Worm (Caenorhabditis elegans): ENCODE results near the gene vep-2.

DNA sequence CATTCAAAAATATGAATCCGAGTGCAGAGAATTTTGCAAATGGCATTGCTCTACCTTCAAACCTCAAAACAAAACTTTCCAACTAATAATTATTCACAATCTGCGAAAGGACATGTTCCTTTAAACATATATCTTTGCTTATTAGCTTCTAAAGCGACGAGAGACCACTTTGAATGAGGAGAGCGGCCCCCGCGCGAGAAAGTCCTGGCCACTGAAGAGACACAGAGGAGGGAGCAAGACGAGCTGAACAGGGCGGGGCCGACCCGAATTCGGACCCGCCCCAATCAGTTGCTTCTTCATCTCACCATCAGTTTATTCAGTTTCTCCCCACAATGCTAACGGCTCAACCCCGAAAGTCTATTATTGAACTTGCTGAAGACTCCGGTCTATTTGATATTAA, 42.5 kb upstream of the vep-2 start, which contains the start of gene T27A10.2:
- TF ChIP-seq mdl-1 (tag; optimal IDR thresholded peaks at IDR 0.05) = no peak
- no peak for TF ChIP-seq ztf-4 (tag; optimal IDR thresholded peaks at IDR 0.05)
- TF ChIP-seq nhr-237 (tag; optimal IDR thresholded peaks at IDR 0.05) = no peak
- TF ChIP-seq rnt-1 (tag; optimal IDR thresholded peaks at IDR 0.05) = no peak
- TF ChIP-seq lin-15B (tag; optimal IDR thresholded peaks at IDR 0.05) = no peak
- TF ChIP-seq fos-1 (tag; optimal IDR thresholded peaks at IDR 0.05) = no peak
- TF ChIP-seq hpl-2 (GFP tag; optimal IDR thresholded peaks at IDR 0.05) = no peak
- TF ChIP-seq pag-3 (tag; optimal IDR thresholded peaks at IDR 0.05; ENCODE audit: borderline replicate concordance, insufficient read depth) = no peak
- TF ChIP-seq swsn-7 (tag; optimal IDR thresholded peaks at IDR 0.05) = no peak
- no peak for TF ChIP-seq ceh-90 (tag; optimal IDR thresholded peaks at IDR 0.05)
- TF ChIP-seq skn-1 (tag; optimal IDR thresholded peaks at IDR 0.05) = no peak
- TF ChIP-seq C34B4.2 (tag; optimal IDR thresholded peaks at IDR 0.05) = no peak

Data from whole organism, L1 larva.